Fruit fly (Drosophila melanogaster) whole organism, pupa: ENCODE results near the gene homer.

Experiments
- CG10348 ChIP-seq: fragments of 200-800 bp; sonication (Bioruptor generic); IDR thresholded peaks from 2 replicates; pipeline ENCODE4 v1.3.6; 2022; ENCODE audit warnings: missing biosample characterization, missing genetic modification characterization
- CG12605 ChIP-seq: fragments of 200-800 bp; sonication (Bioruptor generic); IDR thresholded peaks from 2 replicates; pipeline ENCODE4 v1.3.6; 2022; ENCODE audit warnings: missing biosample characterization, missing genetic modification characterization
- CG13204 ChIP-seq: fragments of 200-800 bp; sonication (Bioruptor generic); optimal IDR thresholded peaks from 2 replicates; lab custom pipeline; 2018; ENCODE audit warnings: missing biosample characterization, mild to moderate bottlenecking, missing genetic modification characterization, moderate library complexity
- CG14655 ChIP-seq: fragments of 200-800 bp; sonication (Bioruptor generic); optimal IDR thresholded peaks from 3 replicates; lab custom pipeline; 2017; ENCODE audit warnings: mild to moderate bottlenecking, missing biosample characterization, missing genetic modification reagents, missing genetic modification characterization
- CG15710 ChIP-seq: fragments of 200-800 bp; sonication (Bioruptor generic); optimal IDR thresholded peaks from 2 replicates; lab custom pipeline; 2018; ENCODE audit warnings: missing biosample characterization, mild to moderate bottlenecking, missing genetic modification characterization, moderate library complexity
- CG17806 ChIP-seq: fragments of 200-800 bp; sonication (Bioruptor generic); optimal IDR thresholded peaks from 2 replicates; lab custom pipeline; 2018; ENCODE audit warnings: missing biosample characterization, mild to moderate bottlenecking, missing genetic modification characterization, moderate library complexity
- CG32121 ChIP-seq: fragments of 200-800 bp; sonication (Bioruptor generic); IDR thresholded peaks from 2 replicates; pipeline ENCODE4 v1.3.6; 2022; ENCODE audit warnings: missing biosample characterization, missing genetic modification characterization
- CG34367 ChIP-seq: fragments of 200-800 bp; sonication (Bioruptor generic); optimal IDR thresholded peaks from 2 replicates; lab custom pipeline; 2018; ENCODE audit warnings: missing biosample characterization, mild to moderate bottlenecking, missing genetic modification characterization
- CG4496 ChIP-seq: fragments of 200-800 bp; sonication (Bioruptor generic); IDR thresholded peaks from 3 replicates; pipeline ENCODE4 v1.3.6; 2022; ENCODE audit warnings: missing biosample characterization, missing genetic modification characterization
- CG8159 ChIP-seq: fragments of 200-800 bp; sonication (Bioruptor generic); optimal IDR thresholded peaks from 3 replicates; lab custom pipeline; 2018; ENCODE audit warnings: missing biosample characterization, mild to moderate bottlenecking, missing genetic modification characterization, moderate library complexity
- CG8301 ChIP-seq: fragments of 200-800 bp; sonication (Bioruptor generic); optimal IDR thresholded peaks from 2 replicates; lab custom pipeline; 2018; ENCODE audit warnings: missing biosample characterization, mild to moderate bottlenecking, missing genetic modification characterization
- CG9948 ChIP-seq: fragments of 200-800 bp; sonication (Bioruptor generic); optimal IDR thresholded peaks from 2 replicates; lab custom pipeline; 2018; ENCODE audit warnings: missing biosample characterization, mild to moderate bottlenecking, missing genetic modification characterization, moderate library complexity
- D1 ChIP-seq: fragments of 200-800 bp; sonication (Bioruptor generic); optimal IDR thresholded peaks from 2 replicates; lab custom pipeline; 2018; ENCODE audit warnings: missing biosample characterization, mild to moderate bottlenecking, missing genetic modification characterization, moderate library complexity
- EcR ChIP-seq: fragments of 200-800 bp; sonication (Bioruptor generic); optimal IDR thresholded peaks from 3 replicates; lab custom pipeline; 2019; ENCODE audit warnings: missing biosample characterization, missing genetic modification characterization, mild to moderate bottlenecking, moderate library complexity, missing genetic modification reagents
- Ets98B ChIP-seq: fragments of 200-800 bp; sonication (Bioruptor generic); IDR thresholded peaks from 2 replicates; pipeline ENCODE4 v1.3.6; 2022; ENCODE audit warnings: missing biosample characterization, missing genetic modification characterization
- Pif1A ChIP-seq: fragments of 200-800 bp; sonication (Bioruptor generic); optimal IDR thresholded peaks from 3 replicates; lab custom pipeline; 2016; ENCODE audit warnings: missing biosample characterization, missing genetic modification characterization
- Pif1B ChIP-seq: fragments of 200-800 bp; sonication (Bioruptor generic); optimal IDR thresholded peaks from 3 replicates; lab custom pipeline; 2016; ENCODE audit warnings: missing biosample characterization, missing genetic modification characterization
- Snoo ChIP-seq: fragments of 200-800 bp; sonication (Bioruptor generic); optimal IDR thresholded peaks from 3 replicates; lab custom pipeline; 2017; ENCODE audit warnings: missing biosample characterization, mild to moderate bottlenecking, missing genetic modification characterization, inconsistent platforms
- fd96Ca ChIP-seq: fragments of 200-800 bp; sonication (Bioruptor generic); IDR thresholded peaks from 3 replicates; pipeline ENCODE4 v1.3.6; 2022; ENCODE audit warnings: missing biosample characterization, missing genetic modification characterization
- gl ChIP-seq: fragments of 200-800 bp; sonication (Bioruptor generic); optimal IDR thresholded peaks from 2 replicates; lab custom pipeline; 2018; ENCODE audit warnings: missing biosample characterization, mild to moderate bottlenecking, missing genetic modification characterization
- rn ChIP-seq: fragments of 200-800 bp; sonication (Bioruptor generic); IDR thresholded peaks from 2 replicates; pipeline ENCODE4 v1.3.6; 2022; ENCODE audit warnings: missing biosample characterization, missing genetic modification characterization

The homer gene

dm6 chr2L:6716182-6716770, 6.9 kb downstream of the homer start, which contains the start of gene AkhR:
AkhR (minus strand) TSS chr2L:6716186.
- no peak for TF ChIP-seq EcR
- no peak for TF ChIP-seq gl
- TF ChIP-seq CG9948 (tag; lab: Kevin White, UChicago) = no peak
- no peak for TF ChIP-seq rn (GFP tag; lab: Robert Waterston, UW)

- TF ChIP-seq CG4496 (GFP tag; lab: Robert Waterston, UW) = peak; percentile 63; the same call in 2 of the 3 replicates
- TF ChIP-seq CG9948 (tag; lab: Kevin White, UChicago) = no peak
- TF ChIP-seq CG12605 (GFP tag; lab: Robert Waterston, UW) = peak; percentile 29; the same call in 1 of the 2 replicates
- peak; percentile 36 for TF ChIP-seq EcR
- peak; percentile 8 for TF ChIP-seq CG14655
- TF ChIP-seq CG15710 (tag; lab: Kevin White, UChicago) = no peak
- peak; percentile 31 for TF ChIP-seq gl
- TF ChIP-seq CG34367 = no peak
- peak; percentile 3 for TF ChIP-seq CG8159
- TF ChIP-seq D1 (tag; lab: Kevin White, UChicago) = no peak
- TF ChIP-seq CG13204 = peak; percentile 39
- TF ChIP-seq CG10348 (GFP tag; lab: Robert Waterston, UW) = no peak
Observed at dm6 chr2L:6708997-6709662, 14.0 kb downstream of the homer start, which contains the start of gene Tsp. Tsp (minus strand) TSS chr2L:6709086.

dm6 chr2L:6706368-6706919, 16.7 kb downstream of the homer start:
- TF ChIP-seq CG34367 = no peak
- no peak for TF ChIP-seq CG8159
- TF ChIP-seq, all 21 proteins: peak for 0

dm6 chr2L:6705081-6705480, 18.1 kb downstream of the homer start:
- 0 out of 3 replicates have a peak, but pooled peaks have one; percentile 18 for TF ChIP-seq fd96Ca
- peak; percentile 14; the same call in 1 of the 2 replicates for TF ChIP-seq Ets98B (GFP tag; lab: Robert Waterston, UW)
- TF ChIP-seq CG4496 (GFP tag; lab: Robert Waterston, UW) = peak; percentile 55; the same call in 1 of the 3 replicates
- no peak for TF ChIP-seq CG32121 (GFP tag; lab: Robert Waterston, UW)
- TF ChIP-seq, all 21 proteins: peak for 3

dm6 chr2L:6701409-6702199, 21.6 kb downstream of the homer start:
- TF ChIP-seq CG13204 (peak; percentile 16), EcR (peak; percentile 55), CG34367 (peak; percentile 0), CG15710 (tag; lab: Kevin White, UChicago) (peak; percentile 46), CG8301 (tag; lab: Kevin White, UChicago) (no peak), CG17806 (tag; lab: Kevin White, UChicago) (peak; percentile 34), rn (GFP tag; lab: Robert Waterston, UW) (no peak), Pif1A (GFP tag; lab: Kevin White, UChicago) (peak; percentile 32), CG8159 (peak; percentile 62), CG9948 (tag; lab: Kevin White, UChicago) (peak; percentile 41), Pif1B (GFP tag; lab: Kevin White, UChicago) (peak; percentile 39), CG4496 (GFP tag; lab: Robert Waterston, UW) (no peak), fd96Ca (no peak)
- TF ChIP-seq, all 21 proteins: peak for 9

- TF ChIP-seq CG12605 (GFP tag; lab: Robert Waterston, UW) = no peak
- no peak for TF ChIP-seq fd96Ca
- no peak for TF ChIP-seq CG8301 (tag; lab: Kevin White, UChicago)
- no peak for TF ChIP-seq CG10348 (GFP tag; lab: Robert Waterston, UW)
- TF ChIP-seq Snoo (tag; lab: Kevin White, UChicago) = no peak
- TF ChIP-seq gl = no peak
- no peak for TF ChIP-seq Ets98B (GFP tag; lab: Robert Waterston, UW)
- no peak for TF ChIP-seq CG4496 (GFP tag; lab: Robert Waterston, UW)
- no peak for TF ChIP-seq CG34367
- TF ChIP-seq CG8159 = no peak
- no peak for TF ChIP-seq CG15710 (tag; lab: Kevin White, UChicago)
- no peak for TF ChIP-seq CG13204
- TF ChIP-seq Pif1A (GFP tag; lab: Kevin White, UChicago) = no peak
- TF ChIP-seq CG9948 (tag; lab: Kevin White, UChicago) = no peak
- no peak for TF ChIP-seq rn (GFP tag; lab: Robert Waterston, UW)
- no peak for TF ChIP-seq D1 (tag; lab: Kevin White, UChicago)
- no peak for TF ChIP-seq Pif1B (GFP tag; lab: Kevin White, UChicago)
Observed at dm6 chr2L:6700742-6701141, 22.4 kb downstream of the homer start.
